Fruit fly (Drosophila melanogaster): ENCODE data around the gene Vps36.

- TF ChIP-seq sv (GFP tag; optimal IDR thresholded peaks at IDR 0.05) (no peak), Myc (optimal IDR thresholded peaks at IDR 0.05) (no peak), OdsH (GFP tag; optimal IDR thresholded peaks at IDR 0.05) (no peak), h (GFP tag; optimal IDR thresholded peaks at IDR 0.05) (no peak), CG9705 (GFP tag; optimal IDR thresholded peaks at IDR 0.05) (no peak), psq (GFP tag; optimal IDR thresholded peaks at IDR 0.05) (no peak), fru (GFP tag; optimal IDR thresholded peaks at IDR 0.05) (no peak), Dif (GFP tag; optimal IDR thresholded peaks at IDR 0.05; ENCODE audit: partially characterized antibody) (no peak), Vsx2 (GFP tag; optimal IDR thresholded peaks at IDR 0.05; ENCODE audit: partially characterized antibody) (no peak)
Observed at dm6 chr3L:13476070-13476469, 36.8 kb downstream of the Vps36 start.

All from whole organism, wandering third instar larva.